Worm (Caenorhabditis elegans) whole organism, L4 larva: ENCODE data around the gene fbxb-3.
A peak's percentile ranks its signal among the peaks of the same experiment; 100 is the strongest.

Experiments used
- D1046.2 ChIP-seq: fragments of 200-800 bp; sonication (Bioruptor generic); IDR thresholded peaks from 2 replicates; pipeline ENCODE4 v1.3.6; 2022; ENCODE audit warnings: missing genetic modification characterization, missing compliant biosample characterization
- F26F4.8 ChIP-seq: fragments of 200-800 bp; sonication (Bioruptor generic); conservative IDR thresholded peaks from 2 replicates; pipeline ENCODE4 v1.3.6; 2022; ENCODE audit warnings: missing genetic modification characterization, missing compliant biosample characterization
- F37D6.2 ChIP-seq: sonication (generic microtip); optimal IDR thresholded peaks from 2 replicates; lab custom pipeline; 2016; ENCODE audit warnings: mild to moderate bottlenecking, missing genetic modification characterization, missing compliant biosample characterization
- T26A8.4 ChIP-seq: fragments of 200-800 bp; sonication (Bioruptor generic); IDR thresholded peaks from 2 replicates; pipeline ENCODE4 v1.3.6; 2022; ENCODE audit warnings: missing genetic modification characterization, missing compliant biosample characterization
- ZK337.2 ChIP-seq: fragments of 200-800 bp; sonication (Bioruptor generic); IDR thresholded peaks from 2 replicates; pipeline ENCODE4 v1.3.6; 2022; ENCODE audit warnings: missing genetic modification reagents, missing genetic modification characterization, missing compliant biosample characterization
- ZK546.5 ChIP-seq, 2 experiments: sonication (generic microtip); optimal IDR thresholded peaks; 2 replicates each; lab custom pipeline; 2017; ENCODE audit warnings: missing biosample characterization in 2 of 2, missing genetic modification characterization in 2 of 2
- aha-1 ChIP-seq: fragments of 150-350 bp; peaks from one replicate; lab custom pipeline; 2014; ENCODE audit warnings: missing biosample characterization, missing genetic modification characterization
- arid-1 ChIP-seq: fragments of 200-800 bp; sonication (Bioruptor generic); conservative IDR thresholded peaks from 2 replicates; pipeline ENCODE4 v1.3.6; 2022; ENCODE audit warnings: missing genetic modification reagents, missing genetic modification characterization, missing compliant biosample characterization
- attf-4 ChIP-seq: sonication (generic microtip); optimal IDR thresholded peaks from 3 replicates; lab custom pipeline; 2017; ENCODE audit warnings: missing biosample characterization, missing genetic modification characterization
- ceh-20 ChIP-seq: fragments of 200-800 bp; sonication (Bioruptor generic); IDR thresholded peaks from 2 replicates; pipeline ENCODE4 v1.3.6; 2022; ENCODE audit warnings: missing genetic modification reagents, missing genetic modification characterization, missing compliant biosample characterization
- ceh-32 ChIP-seq: sonication (generic microtip); optimal IDR thresholded peaks from 2 replicates; lab custom pipeline; 2016; ENCODE audit warnings: mild to moderate bottlenecking, missing genetic modification characterization, missing compliant biosample characterization; ENCODE audit not compliant: poor library complexity
- ceh-44 ChIP-seq: fragments of 200-800 bp; sonication (Bioruptor generic); IDR thresholded peaks from 2 replicates; pipeline ENCODE4 v1.3.6; 2022; ENCODE audit warnings: missing genetic modification reagents, missing genetic modification characterization, missing compliant biosample characterization
- cey-2 ChIP-seq: sonication (generic microtip); optimal IDR thresholded peaks from 3 replicates; lab custom pipeline; 2017; ENCODE audit warnings: missing genetic modification characterization, mild to moderate bottlenecking, missing compliant biosample characterization, antibody characterized with exemption, borderline replicate concordance; ENCODE audit not compliant: insufficient read depth
- ctbp-1 ChIP-seq: fragments of 200-800 bp; sonication (Bioruptor generic); IDR thresholded peaks from 2 replicates; pipeline ENCODE4 v1.3.6; 2022; ENCODE audit warnings: missing genetic modification reagents, missing genetic modification characterization, missing compliant biosample characterization
- daf-19 ChIP-seq: fragments of 200-800 bp; sonication (Bioruptor generic); conservative IDR thresholded peaks from 2 replicates; pipeline ENCODE4 v1.3.6; 2022; ENCODE audit warnings: missing genetic modification characterization, missing compliant biosample characterization
- egl-27 ChIP-seq: sonication (generic microtip); optimal IDR thresholded peaks from 3 replicates; lab custom pipeline; 2017; ENCODE audit warnings: missing biosample characterization, missing genetic modification reagents, missing genetic modification characterization
- egl-43 ChIP-seq: fragments of 200-800 bp; sonication (Bioruptor generic); IDR thresholded peaks from 2 replicates; pipeline ENCODE4 v1.3.6; 2022; ENCODE audit warnings: missing genetic modification reagents, missing genetic modification characterization, missing compliant biosample characterization
- fos-1 ChIP-seq: fragments of 150-350 bp; optimal IDR thresholded peaks from 2 replicates; lab custom pipeline; 2014; ENCODE audit warnings: missing biosample characterization, missing genetic modification characterization
- gei-8 ChIP-seq: fragments of 200-800 bp; sonication (Bioruptor generic); optimal IDR thresholded peaks from 2 replicates; lab custom pipeline; 2018; ENCODE audit warnings: mild to moderate bottlenecking, missing genetic modification characterization, missing compliant biosample characterization
- hif-1 ChIP-seq, 2 experiments: sonication (generic microtip); optimal IDR thresholded peaks; 2 replicates each; lab custom pipeline; 2016 to 2017; ENCODE audit warnings: missing compliant biosample characterization in 2 of 2, missing genetic modification characterization in 2 of 2, missing genetic modification reagents in 2 of 2, missing genotype in 2 of 2, mild to moderate bottlenecking in 1 of 2
- jun-1 ChIP-seq: fragments of 150-350 bp; optimal IDR thresholded peaks from 2 replicates; lab custom pipeline; 2014; ENCODE audit warnings: missing biosample characterization, missing genetic modification reagents, missing genetic modification characterization
- lin-1 ChIP-seq: fragments of 200-800 bp; sonication (Bioruptor generic); IDR thresholded peaks from 2 replicates; pipeline ENCODE4 v1.3.6; 2022; ENCODE audit warnings: missing genetic modification reagents, missing genetic modification characterization, missing compliant biosample characterization
- lin-13 ChIP-seq: fragments of 150-350 bp; optimal IDR thresholded peaks from 2 replicates; lab custom pipeline; 2014; ENCODE audit warnings: missing biosample characterization, missing genetic modification reagents, missing genetic modification characterization
- lin-15B ChIP-seq: fragments of 150-350 bp; sonication (generic microtip); optimal IDR thresholded peaks from 3 replicates; lab custom pipeline; 2014; ENCODE audit warnings: missing biosample characterization, missing genetic modification characterization
- lin-29 ChIP-seq: fragments of 200-800 bp; sonication (Bioruptor generic); IDR thresholded peaks from 2 replicates; pipeline ENCODE4 v1.3.6; 2022; ENCODE audit warnings: missing genetic modification reagents, missing genetic modification characterization, missing compliant biosample characterization
- lin-38 ChIP-seq: fragments of 200-800 bp; sonication (Bioruptor generic); IDR thresholded peaks from 2 replicates; pipeline ENCODE4 v1.3.6; 2022; ENCODE audit warnings: missing genetic modification reagents, missing genetic modification characterization, missing compliant biosample characterization
- lin-39 ChIP-seq: fragments of 150-350 bp; optimal IDR thresholded peaks from 2 replicates; lab custom pipeline; 2014; ENCODE audit warnings: missing biosample characterization, missing genetic modification reagents, missing genetic modification characterization
- lir-3 ChIP-seq: sonication (generic microtip); optimal IDR thresholded peaks from 2 replicates; lab custom pipeline; 2016; ENCODE audit warnings: mild to moderate bottlenecking, missing genetic modification characterization, missing compliant biosample characterization
- lsy-2 ChIP-seq, 2 experiments: fragments of 150-350 bp in 1 of 2; sonication (generic microtip) in 1 of 2; optimal IDR thresholded peaks; 2 replicates each; lab custom pipeline; 2014 to 2017; ENCODE audit warnings: missing biosample characterization in 2 of 2, missing genetic modification characterization in 2 of 2
- madf-5 ChIP-seq, 2 experiments: fragments of 200-800 bp; sonication (Bioruptor generic); IDR thresholded peaks; 2 replicates each; pipeline ENCODE4 v1.3.6; 2022; ENCODE audit warnings: missing compliant biosample characterization in 2 of 2, missing genetic modification characterization in 2 of 2
- mdl-1 ChIP-seq, 2 experiments: fragments of 150-350 bp in 1 of 2; sonication (generic microtip) in 1 of 2; optimal IDR thresholded peaks; 2 replicates each; lab custom pipeline; 2014 to 2017; ENCODE audit warnings: missing biosample characterization in 2 of 2, missing genetic modification characterization in 2 of 2
- mep-1 ChIP-seq: fragments of 150-350 bp; sonication (generic microtip); optimal IDR thresholded peaks from 3 replicates; lab custom pipeline; 2014; ENCODE audit warnings: missing biosample characterization, missing genetic modification characterization
- mxl-2 ChIP-seq: fragments of 200-800 bp; sonication (Bioruptor generic); conservative IDR thresholded peaks from 2 replicates; pipeline ENCODE4 v1.3.6; 2022; ENCODE audit warnings: missing genetic modification reagents, missing genetic modification characterization, missing compliant biosample characterization
- nhr-111 ChIP-seq: fragments of 200-800 bp; sonication (Bioruptor generic); optimal IDR thresholded peaks from 2 replicates; lab custom pipeline; 2018; ENCODE audit warnings: mild to moderate bottlenecking, missing genetic modification characterization, missing compliant biosample characterization
- nhr-41 ChIP-seq: fragments of 200-800 bp; sonication (Bioruptor generic); IDR thresholded peaks from 2 replicates; pipeline ENCODE4 v1.3.6; 2022; ENCODE audit warnings: missing genetic modification reagents, missing genetic modification characterization, missing compliant biosample characterization
- nhr-48 ChIP-seq: sonication (generic microtip); optimal IDR thresholded peaks from 2 replicates; lab custom pipeline; 2016; ENCODE audit warnings: mild to moderate bottlenecking, missing genetic modification characterization, missing compliant biosample characterization
- nhr-77 ChIP-seq: fragments of 150-350 bp; optimal IDR thresholded peaks from 2 replicates; lab custom pipeline; 2014; ENCODE audit warnings: missing biosample characterization, missing genetic modification characterization
- php-3 ChIP-seq: fragments of 200-800 bp; sonication (Bioruptor generic); IDR thresholded peaks from 2 replicates; pipeline ENCODE4 v1.3.6; 2022; ENCODE audit warnings: missing genetic modification reagents, missing genetic modification characterization, missing compliant biosample characterization
- rbr-2 ChIP-seq: sonication (generic microtip); optimal IDR thresholded peaks from 2 replicates; lab custom pipeline; 2016; ENCODE audit warnings: missing genotype, missing genetic modification characterization, missing compliant biosample characterization
- saeg-2 ChIP-seq: fragments of 200-800 bp; sonication (Bioruptor generic); IDR thresholded peaks from 2 replicates; pipeline ENCODE4 v1.3.6; 2022; ENCODE audit warnings: missing genetic modification reagents, missing genetic modification characterization, missing compliant biosample characterization
- sdz-12 ChIP-seq: fragments of 200-800 bp; sonication (Bioruptor generic); optimal IDR thresholded peaks from 2 replicates; lab custom pipeline; 2018; ENCODE audit warnings: mild to moderate bottlenecking, missing genetic modification characterization, missing compliant biosample characterization
- set-16 ChIP-seq: fragments of 200-800 bp; sonication (Bioruptor generic); IDR thresholded peaks from 2 replicates; pipeline ENCODE4 v1.3.6; 2022; ENCODE audit warnings: missing genetic modification reagents, missing genetic modification characterization, missing compliant biosample characterization
- snpc-1.2 ChIP-seq: fragments of 200-800 bp; sonication (Bioruptor generic); IDR thresholded peaks from 2 replicates; pipeline ENCODE4 v1.3.6; 2022; ENCODE audit warnings: missing genetic modification reagents, missing genetic modification characterization, missing compliant biosample characterization
- spr-1 ChIP-seq: sonication (generic microtip); optimal IDR thresholded peaks from 2 replicates; lab custom pipeline; 2016; ENCODE audit warnings: mild to moderate bottlenecking, missing genetic modification characterization, missing compliant biosample characterization
- unc-130 ChIP-seq: sonication (generic microtip); optimal IDR thresholded peaks from 2 replicates; lab custom pipeline; 2016; ENCODE audit warnings: missing genetic modification reagents, missing genetic modification characterization, missing compliant biosample characterization
- unc-39 ChIP-seq: sonication (generic microtip); optimal IDR thresholded peaks from 2 replicates; lab custom pipeline; 2017; ENCODE audit warnings: missing biosample characterization, missing genetic modification characterization
- vab-7 ChIP-seq: fragments of 200-800 bp; sonication (Bioruptor generic); IDR thresholded peaks from 2 replicates; pipeline ENCODE4 v1.3.6; 2022; ENCODE audit warnings: missing genetic modification reagents, missing genetic modification characterization, missing compliant biosample characterization
- zip-11 ChIP-seq: fragments of 200-800 bp; sonication (Bioruptor generic); IDR thresholded peaks from 2 replicates; pipeline ENCODE4 v1.3.6; 2022; ENCODE audit warnings: missing genetic modification characterization, missing compliant biosample characterization
- zip-2 ChIP-seq: fragments of 150-350 bp; optimal IDR thresholded peaks from 2 replicates; lab custom pipeline; 2014; ENCODE audit warnings: missing biosample characterization, missing genetic modification characterization
- ztf-11 ChIP-seq: fragments of 150-350 bp; optimal IDR thresholded peaks from 2 replicates; lab custom pipeline; 2014; ENCODE audit warnings: missing biosample characterization, missing genetic modification characterization

Gene fbxb-3

DNA sequence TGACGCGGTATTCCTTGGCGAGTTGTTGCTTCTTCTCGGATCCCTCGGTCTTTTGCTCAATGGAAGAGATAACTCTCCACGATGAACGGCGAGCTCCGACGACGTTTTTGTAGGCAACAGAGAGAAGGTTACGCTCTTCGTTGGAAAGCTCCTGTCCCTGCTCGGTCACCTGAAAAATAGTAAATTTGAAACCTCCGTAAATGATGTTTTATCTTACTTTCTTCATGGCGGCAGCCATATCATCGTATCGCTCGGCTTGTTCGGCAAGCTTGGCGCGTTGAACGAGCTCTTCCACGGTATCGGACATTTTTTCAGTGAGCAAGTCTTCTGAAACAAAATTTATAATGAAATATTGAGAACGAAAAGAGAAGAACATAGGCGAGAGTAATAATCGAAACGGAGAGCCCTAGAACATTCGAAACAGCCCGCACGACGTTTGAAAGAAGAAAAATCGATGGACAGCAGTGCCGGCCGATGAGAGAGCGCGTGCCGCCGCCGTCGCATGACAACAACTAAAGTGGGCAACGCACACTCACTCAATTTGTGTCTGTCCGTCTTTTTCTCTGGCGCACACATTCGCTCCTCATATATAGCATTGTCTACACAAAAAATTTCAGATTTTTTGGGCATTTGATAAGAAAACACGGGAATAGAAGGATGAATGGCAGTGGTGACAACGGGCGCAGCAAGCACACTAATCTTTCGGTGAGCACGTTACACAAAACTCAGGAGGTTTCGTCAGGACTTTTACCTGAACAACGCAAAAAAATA is 17.0 kb upstream of the fbxb-3 start, which contains the start of the genes par-5 and M117.3 (continued):
- no peak for TF ChIP-seq lin-39
- TF ChIP-seq daf-19 (GFP tag; lab: Robert Waterston, UW), result no peak
- TF ChIP-seq arid-1 (GFP tag; lab: Robert Waterston, UW), result peak; percentile 11; the same call in 1 of the 2 replicates
- TF ChIP-seq egl-27, result no peak
- no peak for TF ChIP-seq zip-2 (tag; lab: Kevin White, UChicago)
- no peak for TF ChIP-seq ceh-32 (tag; lab: Kevin White, UChicago)
- TF ChIP-seq lir-3 (tag; lab: Kevin White, UChicago), result no peak
- TF ChIP-seq D1046.2, result no peak
- no peak for TF ChIP-seq nhr-41 (GFP tag; lab: Robert Waterston, UW)
- no peak for TF ChIP-seq lin-15B
- TF ChIP-seq php-3 (GFP tag; lab: Robert Waterston, UW), result 0 out of 2 replicates have a peak, but pooled peaks have one; percentile 6
- peak; percentile 54 to 94 for TF ChIP-seq mdl-1 (tag; optimal IDR thresholded peaks at IDR 0.05; lab: Kevin White, UChicago)
- TF ChIP-seq ztf-11 (tag; lab: Kevin White, UChicago), result no peak
- TF ChIP-seq set-16 (GFP tag; lab: Robert Waterston, UW), result peak; percentile 65
- TF ChIP-seq vab-7 (GFP tag; lab: Robert Waterston, UW), result peak; percentile 63
- TF ChIP-seq cey-2, result no peak
- peak; percentile 59; the same call in 1 of the 2 replicates for TF ChIP-seq snpc-1.2 (GFP tag; lab: Robert Waterston, UW)
- TF ChIP-seq lin-29 (GFP tag; lab: Robert Waterston, UW), result 0 out of 2 replicates have a peak, but pooled peaks have one; percentile 7
- TF ChIP-seq nhr-111, result no peak
- TF ChIP-seq F37D6.2 (tag; lab: Kevin White, UChicago), result peak; percentile 43
- TF ChIP-seq saeg-2 (GFP tag; lab: Robert Waterston, UW), result 0 out of 2 replicates have a peak, but pooled peaks have one; percentile 43
- TF ChIP-seq nhr-77 (tag; lab: Kevin White, UChicago), result peak; percentile 57
- no peak for TF ChIP-seq sdz-12 (GFP tag; lab: Kevin White, UChicago)
- TF ChIP-seq zip-11 (GFP tag; lab: Robert Waterston, UW), result no peak
- peak in 1 of 2 experiments; percentile 80 for TF ChIP-seq hif-1 (tag; optimal IDR thresholded peaks at IDR 0.05; lab: Kevin White, UChicago)
- TF ChIP-seq unc-39 (tag; lab: Kevin White, UChicago), result no peak
- TF ChIP-seq F26F4.8, result no peak
- peak; percentile 87 for TF ChIP-seq aha-1 (tag; lab: Kevin White, UChicago)
- TF ChIP-seq nhr-48 (tag; lab: Kevin White, UChicago), result peak; percentile 48
- TF ChIP-seq ctbp-1 (GFP tag; lab: Robert Waterston, UW), result peak; percentile 95
- no peak for TF ChIP-seq ceh-44 (GFP tag; lab: Robert Waterston, UW)
- peak; percentile 53 for TF ChIP-seq T26A8.4
- no peak for TF ChIP-seq ZK337.2 (GFP tag; lab: Robert Waterston, UW)
- TF ChIP-seq lin-1 (GFP tag; lab: Robert Waterston, UW), result peak; percentile 68
- TF ChIP-seq fos-1, result no peak
- TF ChIP-seq attf-4, result no peak
- TF ChIP-seq egl-43 (GFP tag; lab: Robert Waterston, UW), result peak; percentile 82
- peak; percentile 78 for TF ChIP-seq mep-1 (tag; lab: Kevin White, UChicago)
- peak; percentile 10; the same call in 1 of the 2 replicates for TF ChIP-seq mxl-2 (GFP tag; lab: Robert Waterston, UW)
- TF ChIP-seq ZK546.5 (tag; optimal IDR thresholded peaks at IDR 0.05; lab: Kevin White, UChicago), result no peak
- peak; percentile 60 for TF ChIP-seq lin-38 (GFP tag; lab: Robert Waterston, UW)
- peak in 1 of 2 experiments; percentile 80 for TF ChIP-seq lsy-2 (tag; optimal IDR thresholded peaks at IDR 0.05; lab: Kevin White, UChicago)
- peak; percentile 67 for TF ChIP-seq rbr-2
- peak; percentile 3 for TF ChIP-seq jun-1 (tag; lab: Kevin White, UChicago)
- TF ChIP-seq ceh-20, result peak; percentile 76
- peak; percentile 51 for TF ChIP-seq lin-13 (GFP tag; lab: Kevin White, UChicago)
- no peak for TF ChIP-seq spr-1 (tag; lab: Kevin White, UChicago)
- no peak for TF ChIP-seq gei-8 (GFP tag; lab: Kevin White, UChicago)
- TF ChIP-seq unc-130 (GFP tag; lab: Kevin White, UChicago), result no peak
- no peak for TF ChIP-seq madf-5 (GFP tag; IDR thresholded peaks at IDR 0.05; lab: Robert Waterston, UW)
